Fruit fly (Drosophila melanogaster) whole organism, pupa: ENCODE measurements around the gene CG10984.

Experiments
- CG14655 ChIP-seq: fragments of 200-800 bp; sonication (Bioruptor generic); optimal IDR thresholded peaks from 3 replicates; lab custom pipeline; 2017; ENCODE audit warnings: mild to moderate bottlenecking, missing biosample characterization, missing genetic modification reagents, missing genetic modification characterization
- CG15710 ChIP-seq: fragments of 200-800 bp; sonication (Bioruptor generic); optimal IDR thresholded peaks from 2 replicates; lab custom pipeline; 2018; ENCODE audit warnings: missing biosample characterization, mild to moderate bottlenecking, missing genetic modification characterization, moderate library complexity
- CG32121 ChIP-seq: fragments of 200-800 bp; sonication (Bioruptor generic); IDR thresholded peaks from 2 replicates; pipeline ENCODE4 v1.3.6; 2022; ENCODE audit warnings: missing biosample characterization, missing genetic modification characterization
- EcR ChIP-seq: fragments of 200-800 bp; sonication (Bioruptor generic); optimal IDR thresholded peaks from 3 replicates; lab custom pipeline; 2019; ENCODE audit warnings: missing biosample characterization, missing genetic modification characterization, mild to moderate bottlenecking, moderate library complexity, missing genetic modification reagents
- Ets98B ChIP-seq: fragments of 200-800 bp; sonication (Bioruptor generic); IDR thresholded peaks from 2 replicates; pipeline ENCODE4 v1.3.6; 2022; ENCODE audit warnings: missing biosample characterization, missing genetic modification characterization
- fd96Ca ChIP-seq: fragments of 200-800 bp; sonication (Bioruptor generic); IDR thresholded peaks from 3 replicates; pipeline ENCODE4 v1.3.6; 2022; ENCODE audit warnings: missing biosample characterization, missing genetic modification characterization

- TF ChIP-seq CG15710 (tag; lab: Kevin White, UChicago) (no peak), Ets98B (GFP tag; lab: Robert Waterston, UW) (no peak), CG14655 (GFP tag; lab: Kevin White, UChicago) (no peak), fd96Ca (GFP tag; lab: Robert Waterston, UW) (no peak), EcR (GFP tag; lab: Kevin White, UChicago) (no peak), CG32121 (GFP tag; lab: Robert Waterston, UW) (no peak)
Measured at dm6 chr3L:12745121-12745770, 4.7 kb upstream of the CG10984 start, which contains the start of gene CG32109.
